Fruit fly (Drosophila melanogaster): ENCODE results near the gene Fntb.
A peak's percentile ranks its signal among the peaks of the same experiment; 100 is the strongest.

The Fntb gene

dm6 chr3R:16469501-16470263 is 36.9 kb downstream of the Fntb start, which contains the start of the genes CG42232 and CSN5 (continued):
- TF ChIP-seq CG10147 (GFP tag; optimal IDR thresholded peaks at IDR 0.05) (no peak), fd64A (GFP tag; optimal IDR thresholded peaks at IDR 0.05) (no peak), CG8478 (optimal IDR thresholded peaks at IDR 0.05) (no peak), gce (GFP tag; IDR thresholded peaks at IDR 0.05) (no peak), CG1602 (GFP tag; optimal IDR thresholded peaks at IDR 0.05) (peak; percentile 67), Jarid2 (GFP tag; optimal IDR thresholded peaks at IDR 0.05) (no peak), zfh1 (GFP tag; IDR thresholded peaks at IDR 0.05) (no peak), CG2678 (tag; optimal IDR thresholded peaks at IDR 0.05) (no peak), kni (GFP tag; optimal IDR thresholded peaks at IDR 0.05) (no peak), Hr78 (GFP tag; optimal IDR thresholded peaks at IDR 0.05) (no peak), al (GFP tag; IDR thresholded peaks at IDR 0.05) (no peak), Opbp (GFP tag; IDR thresholded peaks at IDR 0.05; ENCODE audit: partially characterized antibody) (no peak; the same call in 2 of the 3 replicates), pan (optimal IDR thresholded peaks at IDR 0.05) (no peak), pan (GFP tag; optimal IDR thresholded peaks at IDR 0.05 in 1 of 2, IDR thresholded peaks at IDR 0.05 in 1 of 2) (peak in 1 of 2 experiments; percentile 53), luna (GFP tag; optimal IDR thresholded peaks at IDR 0.05) (no peak), CG8388 (GFP tag; optimal IDR thresholded peaks at IDR 0.05) (no peak), Bteb2 (GFP tag; optimal IDR thresholded peaks at IDR 0.05) (no peak), Doc3 (GFP tag; IDR thresholded peaks at IDR 0.05; ENCODE audit: partially characterized antibody) (no peak), NK7.1 (GFP tag; optimal IDR thresholded peaks at IDR 0.05) (no peak), CG4820 (GFP tag; optimal IDR thresholded peaks at IDR 0.05) (peak; percentile 54), CG7745 (tag; optimal IDR thresholded peaks at IDR 0.05) (no peak), CG2202 (tag; optimal IDR thresholded peaks at IDR 0.05) (no peak), CG10267 (tag; optimal IDR thresholded peaks at IDR 0.05) (peak; percentile 75), CG17328 (GFP tag; IDR thresholded peaks at IDR 0.05) (peak; percentile 44; the same call in 1 of the 2 replicates), Meics (GFP tag; optimal IDR thresholded peaks at IDR 0.05) (peak; percentile 15), CG4404 (GFP tag; IDR thresholded peaks at IDR 0.05) (no peak), CG8290 (GFP tag; optimal IDR thresholded peaks at IDR 0.05) (no peak), CG8290 (tag; optimal IDR thresholded peaks at IDR 0.05) (no peak), slp2 (GFP tag; optimal IDR thresholded peaks at IDR 0.05) (no peak), mld (GFP tag; IDR thresholded peaks at IDR 0.05; ENCODE audit: partially characterized antibody) (no peak), ro (GFP tag; IDR thresholded peaks at IDR 0.05) (no peak), sc (optimal IDR thresholded peaks at IDR 0.05) (no peak), sc (GFP tag; optimal IDR thresholded peaks at IDR 0.05) (no peak), CG12391 (tag; optimal IDR thresholded peaks at IDR 0.05) (peak; percentile 82), CG12071 (GFP tag; optimal IDR thresholded peaks at IDR 0.05) (no peak), ftz-f1 (GFP tag; optimal IDR thresholded peaks at IDR 0.05) (no peak), CG9609 (GFP tag; optimal IDR thresholded peaks at IDR 0.05) (peak; percentile 0), dysf (GFP tag; IDR thresholded peaks at IDR 0.05) (0 out of 3 replicates have a peak, but pooled peaks have one; percentile 19), Mes4 (GFP tag; optimal IDR thresholded peaks at IDR 0.05) (no peak), z (GFP tag; IDR thresholded peaks at IDR 0.05) (no peak), onecut (GFP tag; IDR thresholded peaks at IDR 0.05) (no peak), CG6813 (GFP tag; optimal IDR thresholded peaks at IDR 0.05) (no peak), trem (tag; optimal IDR thresholded peaks at IDR 0.05) (peak; percentile 99), Sin3A (optimal IDR thresholded peaks at IDR 0.05) (peak; percentile 18), CG1233 (GFP tag; optimal IDR thresholded peaks at IDR 0.05) (no peak), MBD-R2 (GFP tag; IDR thresholded peaks at IDR 0.05) (peak; percentile 87), Mad (GFP tag; optimal IDR thresholded peaks at IDR 0.05) (peak; percentile 47), CrebB (tag; optimal IDR thresholded peaks at IDR 0.05) (no peak), dmrt99B (tag; optimal IDR thresholded peaks at IDR 0.05) (no peak), Side (GFP tag; optimal IDR thresholded peaks at IDR 0.05) (peak; percentile 42), seq (GFP tag; IDR thresholded peaks at IDR 0.05) (no peak)

Measured in whole organism, embryonic.